Worm (Caenorhabditis elegans) whole organism, L4 larva: ENCODE data around the gene mct-4.
A peak's percentile ranks its signal among the peaks of the same experiment; 100 is the strongest.

Source experiments
- ceh-32 ChIP-seq: sonication (generic microtip); optimal IDR thresholded peaks from 2 replicates; lab custom pipeline; 2016; ENCODE audit warnings: mild to moderate bottlenecking, missing genetic modification characterization, missing compliant biosample characterization; ENCODE audit not compliant: poor library complexity
- hlh-30 ChIP-seq: sonication (generic microtip); optimal IDR thresholded peaks from 2 replicates; lab custom pipeline; 2017; ENCODE audit warnings: antibody characterized with exemption, mild to moderate bottlenecking, missing genetic modification characterization, missing compliant biosample characterization; ENCODE audit not compliant: insufficient read depth
- mep-1 ChIP-seq: fragments of 150-350 bp; sonication (generic microtip); optimal IDR thresholded peaks from 3 replicates; lab custom pipeline; 2014; ENCODE audit warnings: missing biosample characterization, missing genetic modification characterization
- mxl-2 ChIP-seq: fragments of 200-800 bp; sonication (Bioruptor generic); conservative IDR thresholded peaks from 2 replicates; pipeline ENCODE4 v1.3.6; 2022; ENCODE audit warnings: missing genetic modification reagents, missing genetic modification characterization, missing compliant biosample characterization
- nhr-10 ChIP-seq: fragments of 150-350 bp; optimal IDR thresholded peaks from 2 replicates; lab custom pipeline; 2014; ENCODE audit warnings: missing biosample characterization, missing genetic modification characterization
- sdz-12 ChIP-seq: fragments of 200-800 bp; sonication (Bioruptor generic); optimal IDR thresholded peaks from 2 replicates; lab custom pipeline; 2018; ENCODE audit warnings: mild to moderate bottlenecking, missing genetic modification characterization, missing compliant biosample characterization
- spr-3 ChIP-seq: fragments of 200-800 bp; sonication (Bioruptor generic); optimal IDR thresholded peaks from 2 replicates; lab custom pipeline; 2018; ENCODE audit warnings: mild to moderate bottlenecking, missing genetic modification characterization, missing compliant biosample characterization
- unc-62 ChIP-seq, 3 experiments: fragments of 150-350 bp in 1 of 3; sonication (generic microtip); optimal IDR thresholded peaks in 2 of 3; peaks in 1 of 3; 1 replicate in 1 of 3; 2 replicates in 2 of 3; lab custom pipeline; 2014 to 2017; ENCODE audit warnings: missing biosample characterization in 3 of 3, missing genetic modification characterization in 3 of 3, missing genetic modification reagents in 3 of 3, missing genotype in 1 of 3

The mct-4 gene

ce11 chrX:4872758-4873157 is 56.8 kb downstream of the mct-4 start:
- TF ChIP-seq mep-1 (tag; lab: Kevin White, UChicago) = peak; percentile 18
- no peak for TF ChIP-seq ceh-32 (tag; lab: Kevin White, UChicago)
- TF ChIP-seq mxl-2 (GFP tag; lab: Robert Waterston, UW) = no peak
- TF ChIP-seq unc-62 (GFP tag; optimal IDR thresholded peaks at IDR 0.05 in 1 of 2; lab: Kevin White, UChicago) = peak in 1 of 2 experiments; percentile 95
- no peak for TF ChIP-seq unc-62 (tag; optimal IDR thresholded peaks at IDR 0.05; lab: Kevin White, UChicago)
- TF ChIP-seq nhr-10 (tag; lab: Kevin White, UChicago) = no peak
- no peak for TF ChIP-seq sdz-12 (GFP tag; lab: Kevin White, UChicago)
- no peak for TF ChIP-seq spr-3 (GFP tag; lab: Kevin White, UChicago)
- TF ChIP-seq hlh-30 = peak; percentile 12
